Worm (Caenorhabditis elegans) whole organism, late embryonic: ENCODE data around the gene M151.7.

ENCODE experiments used
- ama-1 ChIP-seq: fragments of 150-350 bp; optimal IDR thresholded peaks from 2 replicates; lab custom pipeline; 2014
- ceh-31 ChIP-seq: sonication (generic microtip); optimal IDR thresholded peaks from 2 replicates; lab custom pipeline; 2016; ENCODE audit warnings: missing genetic modification characterization, missing compliant biosample characterization
- ceh-34 ChIP-seq: sonication (generic microtip); optimal IDR thresholded peaks from 2 replicates; lab custom pipeline; 2016; ENCODE audit warnings: mild to moderate bottlenecking, missing genetic modification characterization, missing compliant biosample characterization
- ceh-45 ChIP-seq: fragments of 200-800 bp; sonication (Bioruptor generic); IDR thresholded peaks from 2 replicates; pipeline ENCODE4 v1.3.6; 2022; ENCODE audit warnings: missing genetic modification reagents, missing genetic modification characterization, missing compliant biosample characterization
- elt-2 ChIP-seq: sonication (generic microtip); optimal IDR thresholded peaks from 2 replicates; lab custom pipeline; 2016; ENCODE audit warnings: missing genetic modification reagents, missing genetic modification characterization, missing compliant biosample characterization
- ets-4 ChIP-seq: sonication (generic microtip); optimal IDR thresholded peaks from 2 replicates; lab custom pipeline; 2016; ENCODE audit warnings: missing genetic modification characterization, missing compliant biosample characterization
- npax-4 ChIP-seq: sonication (generic microtip); optimal IDR thresholded peaks from 2 replicates; lab custom pipeline; 2016; ENCODE audit warnings: missing genetic modification characterization, missing compliant biosample characterization
- odd-2 ChIP-seq: sonication (generic microtip); optimal IDR thresholded peaks from 2 replicates; lab custom pipeline; 2017; ENCODE audit warnings: antibody characterized with exemption, mild to moderate bottlenecking, missing genetic modification characterization, missing compliant biosample characterization
- pag-3 ChIP-seq: sonication (generic microtip); optimal IDR thresholded peaks from 2 replicates; lab custom pipeline; 2016; ENCODE audit warnings: missing compliant biosample characterization, missing genetic modification characterization, borderline replicate concordance
- pax-1 ChIP-seq: fragments of 150-350 bp; optimal IDR thresholded peaks from 2 replicates; lab custom pipeline; 2014; ENCODE audit warnings: missing biosample characterization, missing genetic modification characterization
- pqm-1 ChIP-seq: sonication (generic microtip); optimal IDR thresholded peaks from 2 replicates; lab custom pipeline; 2016; ENCODE audit warnings: missing genetic modification characterization, missing compliant biosample characterization
- sdc-2 ChIP-seq: sonication (generic microtip); optimal IDR thresholded peaks from 2 replicates; lab custom pipeline; 2016; ENCODE audit warnings: missing genotype, missing genetic modification characterization, missing compliant biosample characterization
- unc-55 ChIP-seq: sonication (generic microtip); optimal IDR thresholded peaks from 2 replicates; lab custom pipeline; 2017; ENCODE audit warnings: missing biosample characterization, missing genetic modification reagents, missing genetic modification characterization

DNA sequence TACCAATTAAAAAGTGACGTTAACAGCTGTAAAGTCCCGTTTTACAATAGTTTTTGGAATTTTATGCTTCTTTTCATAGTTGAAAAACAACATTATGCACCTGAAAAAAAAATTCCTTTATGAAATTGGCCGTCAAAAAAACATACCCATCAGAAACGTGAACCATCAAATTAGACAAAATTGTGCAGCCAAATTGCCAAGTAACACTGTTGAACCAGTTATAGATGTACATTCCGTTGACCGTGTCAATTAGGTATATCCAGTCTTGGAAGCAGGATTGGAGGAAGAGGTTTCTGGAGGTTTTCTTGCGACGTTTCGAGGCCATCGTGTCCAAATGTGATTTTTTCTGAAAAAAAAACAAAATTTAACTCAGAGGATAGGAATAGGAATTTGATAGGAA is 47.2 kb downstream of the M151.7 start, which contains the start of gene srx-97:
- TF ChIP-seq ceh-31 (tag; lab: Kevin White, UChicago), result no peak
- TF ChIP-seq sdc-2 (tag; lab: Kevin White, UChicago), result no peak
- no peak for TF ChIP-seq ceh-45 (GFP tag; lab: Robert Waterston, UW)
- no peak for TF ChIP-seq npax-4
- no peak for TF ChIP-seq elt-2 (tag; lab: Kevin White, UChicago)
- no peak for TF ChIP-seq ama-1 (lab: Kevin White, UChicago)
- TF ChIP-seq pag-3 (tag; lab: Kevin White, UChicago), result no peak
- TF ChIP-seq ets-4, result no peak
- no peak for TF ChIP-seq pax-1
- TF ChIP-seq unc-55 (GFP tag; lab: Kevin White, UChicago), result no peak
- no peak for TF ChIP-seq odd-2 (tag; lab: Kevin White, UChicago)
- TF ChIP-seq pqm-1, result no peak
- no peak for TF ChIP-seq ceh-34
